Fruit fly (Drosophila melanogaster) whole organism, pupa: Measurements from ENCODE around the gene Spps.

Experiments
- CG15710 ChIP-seq: fragments of 200-800 bp; sonication (Bioruptor generic); optimal IDR thresholded peaks from 2 replicates; lab custom pipeline; 2018; ENCODE audit warnings: missing biosample characterization, mild to moderate bottlenecking, missing genetic modification characterization, moderate library complexity
- CG17806 ChIP-seq: fragments of 200-800 bp; sonication (Bioruptor generic); optimal IDR thresholded peaks from 2 replicates; lab custom pipeline; 2018; ENCODE audit warnings: missing biosample characterization, mild to moderate bottlenecking, missing genetic modification characterization, moderate library complexity
- CG34367 ChIP-seq: fragments of 200-800 bp; sonication (Bioruptor generic); optimal IDR thresholded peaks from 2 replicates; lab custom pipeline; 2018; ENCODE audit warnings: missing biosample characterization, mild to moderate bottlenecking, missing genetic modification characterization
- CG8159 ChIP-seq: fragments of 200-800 bp; sonication (Bioruptor generic); optimal IDR thresholded peaks from 3 replicates; lab custom pipeline; 2018; ENCODE audit warnings: missing biosample characterization, mild to moderate bottlenecking, missing genetic modification characterization, moderate library complexity
- CG8301 ChIP-seq: fragments of 200-800 bp; sonication (Bioruptor generic); optimal IDR thresholded peaks from 2 replicates; lab custom pipeline; 2018; ENCODE audit warnings: missing biosample characterization, mild to moderate bottlenecking, missing genetic modification characterization
- Pif1B ChIP-seq: fragments of 200-800 bp; sonication (Bioruptor generic); optimal IDR thresholded peaks from 3 replicates; lab custom pipeline; 2016; ENCODE audit warnings: missing biosample characterization, missing genetic modification characterization
- Snoo ChIP-seq: fragments of 200-800 bp; sonication (Bioruptor generic); optimal IDR thresholded peaks from 3 replicates; lab custom pipeline; 2017; ENCODE audit warnings: missing biosample characterization, mild to moderate bottlenecking, missing genetic modification characterization, inconsistent platforms
- rn ChIP-seq: fragments of 200-800 bp; sonication (Bioruptor generic); IDR thresholded peaks from 2 replicates; pipeline ENCODE4 v1.3.6; 2022; ENCODE audit warnings: missing biosample characterization, missing genetic modification characterization

DNA sequence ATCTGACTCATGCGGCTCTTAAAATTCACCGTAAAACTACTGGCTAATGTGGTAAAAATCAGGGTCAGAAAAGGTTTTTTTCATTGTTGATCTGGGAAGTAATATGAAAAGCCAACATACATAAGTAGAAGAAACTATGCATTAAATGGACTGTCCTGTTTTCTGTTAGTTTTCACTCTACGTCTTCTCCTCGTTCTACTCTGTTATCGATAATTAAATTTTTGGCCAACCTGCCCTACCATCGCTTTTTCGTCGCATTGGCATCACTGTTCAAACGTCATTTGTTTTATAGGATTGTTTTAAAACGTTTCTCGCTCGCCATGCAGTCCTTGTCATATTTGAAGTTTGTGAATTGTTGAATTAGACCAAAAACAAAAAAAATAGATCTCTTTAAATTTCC lies 8.0 kb upstream of the Spps start:
- TF ChIP-seq CG8159 (no peak), Snoo (tag; lab: Kevin White, UChicago) (no peak), rn (GFP tag; lab: Robert Waterston, UW) (no peak), CG8301 (no peak), Pif1B (GFP tag; lab: Kevin White, UChicago) (no peak), CG15710 (tag; lab: Kevin White, UChicago) (no peak), CG17806 (tag; lab: Kevin White, UChicago) (no peak), CG34367 (tag; lab: Kevin White, UChicago) (no peak)
